Worm (Caenorhabditis elegans) whole organism, L4/young adult: ENCODE data around the gene cnnm-1.

ENCODE experiments used
- W03F9.2 ChIP-seq: fragments of 150-350 bp; optimal IDR thresholded peaks from 2 replicates; lab custom pipeline; 2014; ENCODE audit warnings: missing biosample characterization, missing genetic modification characterization
- dao-5 ChIP-seq: sonication (generic microtip); optimal IDR thresholded peaks from 2 replicates; lab custom pipeline; 2016; ENCODE audit warnings: missing genotype, missing genetic modification characterization, moderate library complexity, missing compliant biosample characterization
- him-1 ChIP-seq: sonication (generic microtip); optimal IDR thresholded peaks from 2 replicates; lab custom pipeline; 2016; ENCODE audit warnings: missing genotype, missing genetic modification reagents, missing genetic modification characterization, missing compliant biosample characterization

DNA sequence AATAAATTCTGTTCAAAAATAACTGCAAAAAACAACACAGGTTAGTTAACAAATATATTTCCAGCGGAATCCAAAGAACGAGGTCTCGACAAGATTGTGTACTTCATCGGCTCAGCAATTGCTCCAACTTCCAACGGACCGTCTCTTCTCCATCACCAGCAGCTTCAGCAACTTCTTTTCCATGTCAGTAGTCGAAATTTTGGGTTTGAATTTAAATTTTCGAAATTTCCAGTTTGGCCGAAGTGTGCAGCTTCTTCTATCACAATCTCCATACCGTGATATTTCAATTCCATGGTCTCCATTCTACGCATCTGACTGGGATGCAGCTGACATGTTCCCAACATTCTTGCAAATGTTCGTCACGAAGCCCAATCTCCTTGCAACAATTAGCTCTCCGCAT lies 46.8 kb upstream of the cnnm-1 start:
- no peak for TF ChIP-seq dao-5 (tag; lab: Kevin White, UChicago)
- TF ChIP-seq him-1 (tag; lab: Kevin White, UChicago), result no peak
- TF ChIP-seq W03F9.2 (tag; lab: Kevin White, UChicago), result no peak
